Fruit fly (Drosophila melanogaster) whole organism, embryonic: ENCODE data around the gene Syx16.

Experiments used
- Abd-B ChIP-seq: fragments of 200-800 bp; sonication (Bioruptor generic); optimal IDR thresholded peaks from 2 replicates; lab custom pipeline; 2018; ENCODE audit warnings: missing biosample characterization, mild to moderate bottlenecking, missing genetic modification characterization, moderate library complexity
- B-H2 ChIP-seq: fragments of 200-800 bp; sonication (Bioruptor generic); optimal IDR thresholded peaks from 2 replicates; lab custom pipeline; 2018; ENCODE audit warnings: missing biosample characterization, mild to moderate bottlenecking, missing genetic modification characterization
- Bgb ChIP-seq: fragments of 200-800 bp; sonication (Bioruptor generic); IDR thresholded peaks from 2 replicates; pipeline ENCODE4 v1.3.6; 2022; ENCODE audit warnings: missing biosample characterization, missing genetic modification characterization; ENCODE audit not compliant: partially characterized antibody
- Blimp-1 ChIP-seq: fragments of 200-800 bp; sonication (Bioruptor generic); optimal IDR thresholded peaks from 3 replicates; lab custom pipeline; 2018; ENCODE audit warnings: missing biosample characterization, missing genetic modification characterization, mild to moderate bottlenecking, moderate library complexity, missing genetic modification reagents
- BtbVII ChIP-seq: fragments of 200-800 bp; sonication (Bioruptor generic); optimal IDR thresholded peaks from 3 replicates; lab custom pipeline; 2017; ENCODE audit warnings: missing biosample characterization, mild to moderate bottlenecking, missing genetic modification characterization
- CG10979 ChIP-seq: fragments of 200-800 bp; sonication (Bioruptor generic); optimal IDR thresholded peaks from 2 replicates; lab custom pipeline; 2018; ENCODE audit warnings: missing biosample characterization, mild to moderate bottlenecking, missing genetic modification characterization, moderate library complexity
- CG11560 ChIP-seq: fragments of 200-800 bp; sonication (Bioruptor generic); IDR thresholded peaks from 3 replicates; pipeline ENCODE4 v1.3.6; 2022; ENCODE audit warnings: missing biosample characterization, missing genetic modification characterization
- CG12299 ChIP-seq: fragments of 200-800 bp; sonication (Bioruptor generic); optimal IDR thresholded peaks from 2 replicates; lab custom pipeline; 2018; ENCODE audit warnings: missing biosample characterization, mild to moderate bottlenecking, missing genetic modification characterization
- CG12391 ChIP-seq: fragments of 200-800 bp; sonication (Bioruptor generic); optimal IDR thresholded peaks from 3 replicates; lab custom pipeline; 2018; ENCODE audit warnings: missing biosample characterization, mild to moderate bottlenecking, missing genetic modification characterization, moderate library complexity
- CG13424 ChIP-seq: fragments of 200-800 bp; sonication (Bioruptor generic); optimal IDR thresholded peaks from 2 replicates; lab custom pipeline; 2019; ENCODE audit warnings: missing biosample characterization, mild to moderate bottlenecking, missing genetic modification characterization, moderate library complexity
- CG14667 ChIP-seq: fragments of 200-800 bp; sonication (Bioruptor generic); IDR thresholded peaks from 2 replicates; pipeline ENCODE4 v1.3.6; 2022; ENCODE audit warnings: missing biosample characterization, missing genetic modification characterization
- CG14710 ChIP-seq: fragments of 200-800 bp; sonication (Bioruptor generic); optimal IDR thresholded peaks from 3 replicates; lab custom pipeline; 2019; ENCODE audit warnings: missing biosample characterization, mild to moderate bottlenecking, missing genetic modification characterization, moderate library complexity
- CG15696 ChIP-seq: fragments of 200-800 bp; sonication (Bioruptor generic); optimal IDR thresholded peaks from 2 replicates; lab custom pipeline; 2019; ENCODE audit warnings: missing biosample characterization, mild to moderate bottlenecking, missing genetic modification characterization, moderate library complexity
- CG1647 ChIP-seq: fragments of 200-800 bp; sonication (Bioruptor generic); optimal IDR thresholded peaks from 3 replicates; lab custom pipeline; 2016; ENCODE audit warnings: missing biosample characterization, missing genetic modification characterization
- CG16813 ChIP-seq: fragments of 200-800 bp; sonication (Bioruptor generic); IDR thresholded peaks from 3 replicates; pipeline ENCODE4 v1.3.6; 2022; ENCODE audit warnings: missing biosample characterization, missing genetic modification characterization; ENCODE audit not compliant: partially characterized antibody
- CG17568 ChIP-seq: fragments of 200-800 bp; sonication (Bioruptor generic); optimal IDR thresholded peaks from 2 replicates; lab custom pipeline; 2018; ENCODE audit warnings: missing biosample characterization, mild to moderate bottlenecking, missing genetic modification characterization, moderate library complexity
- CG18011 ChIP-seq: fragments of 200-800 bp; sonication (Bioruptor generic); optimal IDR thresholded peaks from 2 replicates; lab custom pipeline; 2017; ENCODE audit warnings: missing biosample characterization, missing genetic modification characterization, mild to moderate bottlenecking, moderate library complexity, missing genotype
- CG2202 ChIP-seq: fragments of 200-800 bp; sonication (Bioruptor generic); optimal IDR thresholded peaks from 2 replicates; lab custom pipeline; 2018; ENCODE audit warnings: missing biosample characterization, mild to moderate bottlenecking, missing genetic modification characterization
- CG2889 ChIP-seq: fragments of 200-800 bp; sonication (Bioruptor generic); IDR thresholded peaks from 3 replicates; pipeline ENCODE4 v1.3.6; 2022; ENCODE audit warnings: missing biosample characterization, missing genetic modification characterization
- CG31365 ChIP-seq: fragments of 200-800 bp; sonication (Bioruptor generic); optimal IDR thresholded peaks from 2 replicates; lab custom pipeline; 2018; ENCODE audit warnings: missing biosample characterization, mild to moderate bottlenecking, missing genetic modification characterization
- CG32772 ChIP-seq: fragments of 200-800 bp; sonication (Bioruptor generic); IDR thresholded peaks from 2 replicates; pipeline ENCODE4 v1.3.6; 2022; ENCODE audit warnings: missing biosample characterization, missing genetic modification characterization
- CG3838 ChIP-seq: fragments of 200-800 bp; sonication (Bioruptor generic); optimal IDR thresholded peaks from 3 replicates; lab custom pipeline; 2016; ENCODE audit warnings: missing biosample characterization, missing genetic modification characterization
- CG42726 ChIP-seq: fragments of 200-800 bp; sonication (Bioruptor generic); IDR thresholded peaks from 2 replicates; pipeline ENCODE4 v1.3.6; 2022; ENCODE audit warnings: missing biosample characterization, missing genetic modification characterization; ENCODE audit not compliant: partially characterized antibody
- CG4360 ChIP-seq: fragments of 200-800 bp; sonication (Bioruptor generic); IDR thresholded peaks from 2 replicates; pipeline ENCODE4 v1.3.6; 2022; ENCODE audit warnings: missing biosample characterization, missing genetic modification characterization
- CG4424 ChIP-seq: fragments of 200-800 bp; sonication (Bioruptor generic); optimal IDR thresholded peaks from 3 replicates; lab custom pipeline; 2016; ENCODE audit warnings: missing biosample characterization, missing genetic modification characterization
- CG8944 ChIP-seq: fragments of 200-800 bp; sonication (Bioruptor generic); optimal IDR thresholded peaks from 3 replicates; lab custom pipeline; 2016; ENCODE audit warnings: missing biosample characterization, missing genetic modification characterization
- CkIIα-i1 ChIP-seq: fragments of 200-800 bp; sonication (Bioruptor generic); IDR thresholded peaks from 2 replicates; pipeline ENCODE4 v1.3.6; 2022; ENCODE audit warnings: missing biosample characterization, missing genetic modification characterization
- Deaf1 ChIP-seq: fragments of 200-800 bp; optimal IDR thresholded peaks from 3 replicates; lab custom pipeline; 2019; ENCODE audit warnings: missing biosample characterization, mild to moderate bottlenecking, missing genetic modification characterization, moderate library complexity
- Doc3 ChIP-seq: fragments of 200-800 bp; sonication (Bioruptor generic); IDR thresholded peaks from 3 replicates; pipeline ENCODE4 v1.3.6; 2022; ENCODE audit warnings: missing biosample characterization, missing genetic modification characterization; ENCODE audit not compliant: partially characterized antibody
- Dp ChIP-seq: fragments of 200-800 bp; sonication (Bioruptor generic); optimal IDR thresholded peaks from 2 replicates; lab custom pipeline; 2018; ENCODE audit warnings: missing biosample characterization, mild to moderate bottlenecking, missing genetic modification characterization, moderate library complexity
- E2f1 ChIP-seq: fragments of 200-800 bp; sonication (Bioruptor generic); IDR thresholded peaks from 2 replicates; pipeline ENCODE4 v1.3.6; 2022; ENCODE audit warnings: missing biosample characterization, missing genetic modification characterization
- Eip74EF ChIP-seq, 2 experiments: fragments of 200-800 bp in 1 of 2; fragments of >200 bp in 1 of 2; sonication (Bioruptor generic) in 1 of 2; optimal IDR thresholded peaks; 2 replicates each; lab custom pipeline; 2017 to 2019; ENCODE audit warnings: missing biosample characterization in 2 of 2, missing genetic modification characterization in 2 of 2, mild to moderate bottlenecking in 1 of 2, moderate library complexity in 1 of 2
- HLH54F ChIP-seq: fragments of 200-800 bp; sonication (Bioruptor generic); optimal IDR thresholded peaks from 3 replicates; lab custom pipeline; 2016; ENCODE audit warnings: missing biosample characterization, missing genetic modification characterization
- Hr3 ChIP-seq: fragments of 200-800 bp; sonication (Bioruptor generic); optimal IDR thresholded peaks from 3 replicates; lab custom pipeline; 2016; ENCODE audit warnings: missing biosample characterization, missing genetic modification characterization
- Nf-YC ChIP-seq: fragments of 200-800 bp; optimal IDR thresholded peaks from 3 replicates; lab custom pipeline; 2019; ENCODE audit warnings: missing biosample characterization, mild to moderate bottlenecking, missing genetic modification characterization, moderate library complexity
- Six4 ChIP-seq: fragments of 200-800 bp; sonication (Bioruptor generic); optimal IDR thresholded peaks from 2 replicates; lab custom pipeline; 2016; ENCODE audit warnings: missing biosample characterization, missing genetic modification characterization
- Sry-δ ChIP-seq: fragments of 200-800 bp; sonication (Bioruptor generic); optimal IDR thresholded peaks from 2 replicates; lab custom pipeline; 2016; ENCODE audit warnings: missing biosample characterization, missing genetic modification characterization
- TFAM ChIP-seq: fragments of 200-800 bp; sonication (Bioruptor generic); optimal IDR thresholded peaks from 2 replicates; lab custom pipeline; 2017; ENCODE audit warnings: missing biosample characterization, missing genetic modification characterization, inconsistent platforms
- chn ChIP-seq: fragments of 200-800 bp; sonication (Bioruptor generic); optimal IDR thresholded peaks from 2 replicates; lab custom pipeline; 2016; ENCODE audit warnings: missing biosample characterization, missing genetic modification characterization
- croc ChIP-seq: fragments of 200-800 bp; sonication (Bioruptor generic); conservative IDR thresholded peaks from 3 replicates; pipeline ENCODE4 v1.3.6; 2022; ENCODE audit warnings: missing biosample characterization, missing genetic modification characterization
- dati ChIP-seq: fragments of 200-800 bp; sonication (Bioruptor generic); IDR thresholded peaks from 2 replicates; pipeline ENCODE4 v1.3.6; 2022; ENCODE audit warnings: missing biosample characterization, missing genetic modification characterization
- fd102C ChIP-seq: fragments of 200-800 bp; sonication (Bioruptor generic); optimal IDR thresholded peaks from 2 replicates; lab custom pipeline; 2018; ENCODE audit warnings: missing biosample characterization, mild to moderate bottlenecking, missing genetic modification characterization, moderate library complexity
- jigr1 ChIP-seq: fragments of 200-800 bp; sonication (Bioruptor generic); IDR thresholded peaks from 3 replicates; pipeline ENCODE4 v1.3.6; 2022; ENCODE audit warnings: missing biosample characterization, missing genetic modification characterization
- nau ChIP-seq: fragments of 200-800 bp; sonication (Bioruptor generic); optimal IDR thresholded peaks from 3 replicates; lab custom pipeline; 2017; ENCODE audit warnings: missing biosample characterization, mild to moderate bottlenecking, missing genetic modification characterization, missing genetic modification reagents
- pum ChIP-seq: fragments of 200-800 bp; sonication (Bioruptor generic); optimal IDR thresholded peaks from 2 replicates; lab custom pipeline; 2016; ENCODE audit warnings: missing biosample characterization, missing genetic modification characterization
- sr ChIP-seq: fragments of 200-800 bp; sonication (Bioruptor generic); IDR thresholded peaks from 3 replicates; pipeline ENCODE4 v1.3.6; 2022; ENCODE audit warnings: missing biosample characterization, missing genetic modification characterization
- tio ChIP-seq: fragments of 200-800 bp; sonication (Bioruptor generic); optimal IDR thresholded peaks from 2 replicates; lab custom pipeline; 2017; ENCODE audit warnings: missing biosample characterization, missing genetic modification characterization, inconsistent platforms
- vfl ChIP-seq: fragments of 200-800 bp; sonication (Bioruptor generic); optimal IDR thresholded peaks from 2 replicates; lab custom pipeline; 2016; ENCODE audit warnings: missing biosample characterization, missing genetic modification characterization
- vnd ChIP-seq: fragments of 200-800 bp; sonication (Bioruptor generic); IDR thresholded peaks from 3 replicates; pipeline ENCODE4 v1.3.6; 2022; ENCODE audit warnings: missing biosample characterization, missing genetic modification characterization; ENCODE audit not compliant: partially characterized antibody
- zfh2 ChIP-seq: fragments of 200-800 bp; sonication (Bioruptor generic); optimal IDR thresholded peaks from 2 replicates; lab custom pipeline; 2016; ENCODE audit warnings: missing biosample characterization, missing genetic modification characterization

Gene Syx16

DNA sequence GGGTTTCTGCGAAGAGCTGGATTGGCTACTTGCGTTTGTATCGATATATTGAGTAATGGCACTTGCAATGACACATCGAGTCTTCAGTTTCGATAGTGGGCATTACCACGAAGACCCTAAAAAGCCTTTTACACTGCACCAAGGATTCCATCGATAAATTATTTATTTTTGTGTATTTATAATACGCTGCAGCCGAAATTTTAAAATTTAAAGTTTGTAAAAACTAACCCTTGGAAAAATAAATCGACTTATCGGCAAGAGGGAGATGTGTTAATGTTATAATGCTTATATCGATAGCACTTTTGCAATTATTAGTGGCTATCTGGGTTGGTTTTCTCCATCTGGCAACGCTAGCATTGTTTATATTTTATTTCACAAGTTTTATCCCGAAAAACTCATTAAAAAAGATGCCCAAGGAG lies 30.2 kb upstream of the Syx16 start, which contains the start of the genes Pp4-19C and cactin (continued):
- TF ChIP-seq CG14667 (GFP tag; lab: Robert Waterston, UW): no peak
- peak; percentile 7 for TF ChIP-seq CG13424 (tag; lab: Kevin White, UChicago)
- peak; percentile 81 for TF ChIP-seq Nf-YC (tag; lab: Kevin White, UChicago)
- TF ChIP-seq CG11560 (tag; lab: Robert Waterston, UW): peak; percentile 61; the same call in 2 of the 3 replicates
- TF ChIP-seq CG4360 (GFP tag; lab: Robert Waterston, UW): no peak
- TF ChIP-seq CG16813: peak; percentile 91
- peak; percentile 84 for TF ChIP-seq Doc3 (GFP tag; lab: Robert Waterston, UW)
- TF ChIP-seq CG8944 (GFP tag; lab: Kevin White, UChicago): peak; percentile 41
- peak; percentile 35 for TF ChIP-seq zfh2 (GFP tag; lab: Kevin White, UChicago)
- TF ChIP-seq HLH54F: no peak
- no peak for TF ChIP-seq CG15696 (tag; lab: Kevin White, UChicago)
- peak; percentile 76 for TF ChIP-seq Bgb
- TF ChIP-seq dati (GFP tag; lab: Robert Waterston, UW): no peak
- TF ChIP-seq Blimp-1 (GFP tag; lab: Kevin White, UChicago): no peak
- TF ChIP-seq jigr1 (GFP tag; lab: Robert Waterston, UW): no peak
- no peak for TF ChIP-seq BtbVII (GFP tag; lab: Kevin White, UChicago)
- TF ChIP-seq CG14710 (tag; lab: Kevin White, UChicago): peak; percentile 60
- no peak for TF ChIP-seq CG32772
- peak; percentile 61; the same call in 1 of the 2 replicates for TF ChIP-seq CG42726 (GFP tag; lab: Robert Waterston, UW)
- no peak for TF ChIP-seq B-H2
- peak; percentile 90 for TF ChIP-seq vnd
- TF ChIP-seq CkIIα-i1: no peak
- TF ChIP-seq tio (GFP tag; lab: Kevin White, UChicago): no peak
- peak; percentile 24 for TF ChIP-seq Dp (GFP tag; lab: Kevin White, UChicago)
- no peak for TF ChIP-seq CG31365 (tag; lab: Kevin White, UChicago)
- no peak for TF ChIP-seq CG2202 (tag; lab: Kevin White, UChicago)
- no peak for TF ChIP-seq vfl (GFP tag; lab: Kevin White, UChicago)
- TF ChIP-seq CG17568 (GFP tag; lab: Kevin White, UChicago): no peak
- no peak for TF ChIP-seq CG10979 (tag; lab: Kevin White, UChicago)
- no peak for TF ChIP-seq Six4 (GFP tag; lab: Kevin White, UChicago)
- no peak for TF ChIP-seq Deaf1 (tag; lab: Kevin White, UChicago)
- TF ChIP-seq nau (GFP tag; lab: Kevin White, UChicago): no peak
- TF ChIP-seq CG2889 (GFP tag; lab: Robert Waterston, UW): no peak
- TF ChIP-seq Eip74EF (GFP tag; optimal IDR thresholded peaks at IDR 0.05; lab: Kevin White, UChicago): no peak
- TF ChIP-seq CG1647 (GFP tag; lab: Kevin White, UChicago): no peak
- TF ChIP-seq croc (GFP tag; lab: Robert Waterston, UW): no peak
- no peak for TF ChIP-seq sr (GFP tag; lab: Robert Waterston, UW)
- no peak for TF ChIP-seq pum
- no peak for TF ChIP-seq CG3838
- TF ChIP-seq Abd-B (GFP tag; lab: Kevin White, UChicago): peak; percentile 48
- peak; percentile 14 for TF ChIP-seq CG4424 (GFP tag; lab: Kevin White, UChicago)
- TF ChIP-seq CG18011 (GFP tag; lab: Kevin White, UChicago): no peak
- TF ChIP-seq CG12391: peak; percentile 34
- TF ChIP-seq E2f1 (GFP tag; lab: Robert Waterston, UW): no peak
- TF ChIP-seq Sry-δ (GFP tag; lab: Kevin White, UChicago): peak; percentile 90
- no peak for TF ChIP-seq TFAM
- TF ChIP-seq chn (GFP tag; lab: Kevin White, UChicago): no peak
- no peak for TF ChIP-seq fd102C (GFP tag; lab: Kevin White, UChicago)
- TF ChIP-seq Hr3 (GFP tag; lab: Kevin White, UChicago): no peak
- TF ChIP-seq CG12299 (tag; lab: Kevin White, UChicago): no peak
